Fruit fly (Drosophila melanogaster) whole organism, embryonic: ENCODE results near the gene enc.
A peak's percentile ranks its signal among the peaks of the same experiment; 100 is the strongest.

ENCODE experiments used
- ATbp ChIP-seq: fragments of 200-800 bp; sonication (Bioruptor generic); optimal IDR thresholded peaks from 2 replicates; lab custom pipeline; 2017; ENCODE audit warnings: missing biosample characterization, mild to moderate bottlenecking, missing genetic modification characterization, missing genetic modification reagents
- Blimp-1 ChIP-seq: fragments of 200-800 bp; sonication (Bioruptor generic); optimal IDR thresholded peaks from 3 replicates; lab custom pipeline; 2018; ENCODE audit warnings: missing biosample characterization, missing genetic modification characterization, mild to moderate bottlenecking, moderate library complexity, missing genetic modification reagents
- CG1024 ChIP-seq: fragments of 200-800 bp; sonication (Bioruptor generic); IDR thresholded peaks from 2 replicates; pipeline ENCODE4 v1.3.6; 2022; ENCODE audit warnings: missing biosample characterization, missing genetic modification characterization
- CG13123 ChIP-seq: fragments of 200-800 bp; sonication (Bioruptor generic); optimal IDR thresholded peaks from 2 replicates; lab custom pipeline; 2016; ENCODE audit warnings: missing biosample characterization, missing genetic modification characterization
- CG13424 ChIP-seq: fragments of 200-800 bp; sonication (Bioruptor generic); optimal IDR thresholded peaks from 2 replicates; lab custom pipeline; 2019; ENCODE audit warnings: missing biosample characterization, mild to moderate bottlenecking, missing genetic modification characterization, moderate library complexity
- CG13624 ChIP-seq: fragments of 200-800 bp; sonication (Bioruptor generic); optimal IDR thresholded peaks from 2 replicates; lab custom pipeline; 2016; ENCODE audit warnings: missing biosample characterization, missing genetic modification characterization
- CG15514 ChIP-seq: fragments of 200-800 bp; sonication (Bioruptor generic); optimal IDR thresholded peaks from 3 replicates; lab custom pipeline; 2017; ENCODE audit warnings: missing biosample characterization, missing genetic modification characterization, mild to moderate bottlenecking, moderate library complexity, missing genetic modification reagents
- CG17359 ChIP-seq: fragments of 200-800 bp; sonication (Bioruptor generic); optimal IDR thresholded peaks from 3 replicates; lab custom pipeline; 2018; ENCODE audit warnings: missing biosample characterization, mild to moderate bottlenecking, missing genetic modification characterization, moderate library complexity
- CG17361 ChIP-seq: fragments of 200-800 bp; sonication (Bioruptor generic); IDR thresholded peaks from 3 replicates; pipeline ENCODE4 v1.3.6; 2022; ENCODE audit warnings: missing biosample characterization, missing genetic modification characterization
- CG17385 ChIP-seq: fragments of 200-800 bp; sonication (Bioruptor generic); optimal IDR thresholded peaks from 3 replicates; lab custom pipeline; 2018; ENCODE audit warnings: missing biosample characterization, mild to moderate bottlenecking, missing genetic modification characterization
- CG17612 ChIP-seq: fragments of 200-800 bp; sonication (Bioruptor generic); IDR thresholded peaks from 2 replicates; pipeline ENCODE4 v1.3.6; 2022; ENCODE audit warnings: missing biosample characterization, missing genetic modification characterization
- CG2116 ChIP-seq: fragments of 200-800 bp; sonication (Bioruptor generic); optimal IDR thresholded peaks from 3 replicates; lab custom pipeline; 2018; ENCODE audit warnings: missing biosample characterization, mild to moderate bottlenecking, missing genetic modification characterization
- CG2199 ChIP-seq: fragments of 200-800 bp; sonication (Bioruptor generic); IDR thresholded peaks from 3 replicates; pipeline ENCODE4 v1.3.6; 2022; ENCODE audit warnings: missing biosample characterization, missing genetic modification characterization
- CG2678 ChIP-seq: fragments of 200-800 bp; sonication (Bioruptor generic); optimal IDR thresholded peaks from 3 replicates; lab custom pipeline; 2019; ENCODE audit warnings: missing biosample characterization, mild to moderate bottlenecking, missing genetic modification characterization, moderate library complexity
- CG2875 ChIP-seq: fragments of 200-800 bp; sonication (Bioruptor generic); optimal IDR thresholded peaks from 2 replicates; lab custom pipeline; 2017; ENCODE audit warnings: missing biosample characterization, mild to moderate bottlenecking, missing genetic modification characterization, missing genetic modification reagents
- CG3163 ChIP-seq: fragments of 200-800 bp; sonication (Bioruptor generic); optimal IDR thresholded peaks from 3 replicates; lab custom pipeline; 2016; ENCODE audit warnings: missing biosample characterization, missing genetic modification characterization
- CG4360 ChIP-seq: fragments of 200-800 bp; sonication (Bioruptor generic); IDR thresholded peaks from 2 replicates; pipeline ENCODE4 v1.3.6; 2022; ENCODE audit warnings: missing biosample characterization, missing genetic modification characterization
- CG4424 ChIP-seq: fragments of 200-800 bp; sonication (Bioruptor generic); optimal IDR thresholded peaks from 3 replicates; lab custom pipeline; 2016; ENCODE audit warnings: missing biosample characterization, missing genetic modification characterization
- CG5245 ChIP-seq: fragments of 200-800 bp; sonication (Bioruptor generic); optimal IDR thresholded peaks from 3 replicates; lab custom pipeline; 2016; ENCODE audit warnings: missing biosample characterization, missing genetic modification characterization
- CG6791 ChIP-seq: fragments of 200-800 bp; sonication (Bioruptor generic); IDR thresholded peaks from 3 replicates; pipeline ENCODE4 v1.3.6; 2022; ENCODE audit warnings: missing biosample characterization, missing genetic modification characterization; ENCODE audit not compliant: partially characterized antibody
- CG7987 ChIP-seq: fragments of 200-800 bp; sonication (Bioruptor generic); optimal IDR thresholded peaks from 2 replicates; lab custom pipeline; 2018; ENCODE audit warnings: missing biosample characterization, mild to moderate bottlenecking, missing genetic modification characterization, moderate library complexity
- CG8281 ChIP-seq: fragments of 200-800 bp; sonication (Bioruptor generic); optimal IDR thresholded peaks from 2 replicates; lab custom pipeline; 2018; ENCODE audit warnings: missing biosample characterization, mild to moderate bottlenecking, missing genetic modification characterization, moderate library complexity
- CoRest ChIP-seq: fragments of 200-800 bp; sonication (Bioruptor generic); optimal IDR thresholded peaks from 3 replicates; lab custom pipeline; 2018; ENCODE audit warnings: missing biosample characterization, mild to moderate bottlenecking, missing genetic modification characterization, moderate library complexity
- D19B ChIP-seq: fragments of 200-800 bp; sonication (Bioruptor generic); optimal IDR thresholded peaks from 2 replicates; lab custom pipeline; 2017; ENCODE audit warnings: missing biosample characterization, mild to moderate bottlenecking, missing genetic modification characterization
- Dip2 ChIP-seq: fragments of 200-800 bp; sonication (Bioruptor generic); IDR thresholded peaks from 2 replicates; pipeline ENCODE4 v1.3.6; 2022; ENCODE audit warnings: missing biosample characterization, missing genetic modification characterization
- Dip3 ChIP-seq: fragments of 200-800 bp; sonication (Bioruptor generic); optimal IDR thresholded peaks from 3 replicates; lab custom pipeline; 2016; ENCODE audit warnings: missing biosample characterization, missing genetic modification characterization
- Doc2 ChIP-seq: fragments of 200-800 bp; sonication (Bioruptor generic); IDR thresholded peaks from 2 replicates; pipeline ENCODE4 v1.3.6; 2022; ENCODE audit warnings: missing biosample characterization, missing genetic modification characterization
- Ets65A ChIP-seq: fragments of 200-800 bp; sonication (Bioruptor generic); peaks from one replicate; lab custom pipeline; 2016; ENCODE audit warnings: missing biosample characterization, missing genetic modification characterization
- HLH4C ChIP-seq: fragments of 200-800 bp; sonication (Bioruptor generic); IDR thresholded peaks from 3 replicates; pipeline ENCODE4 v1.3.6; 2022; ENCODE audit warnings: missing biosample characterization, missing genetic modification characterization; ENCODE audit not compliant: partially characterized antibody
- Hsf ChIP-seq: fragments of 200-800 bp; sonication (Bioruptor generic); optimal IDR thresholded peaks from 3 replicates; lab custom pipeline; 2016; ENCODE audit warnings: missing biosample characterization, missing genetic modification characterization
- Max ChIP-seq: fragments of 200-800 bp; sonication (Bioruptor generic); optimal IDR thresholded peaks from 2 replicates; lab custom pipeline; 2016; ENCODE audit warnings: missing biosample characterization, mild to moderate bottlenecking, missing genetic modification characterization
- NC2α ChIP-seq: fragments of 200-800 bp; sonication (Bioruptor generic); optimal IDR thresholded peaks from 2 replicates; lab custom pipeline; 2016; ENCODE audit warnings: missing biosample characterization, missing genetic modification characterization
- NFAT ChIP-seq: fragments of 200-800 bp; sonication (Bioruptor generic); IDR thresholded peaks from 2 replicates; pipeline ENCODE4 v1.3.6; 2022; ENCODE audit warnings: missing biosample characterization, missing genetic modification characterization
- Nf-YC ChIP-seq: fragments of 200-800 bp; optimal IDR thresholded peaks from 3 replicates; lab custom pipeline; 2019; ENCODE audit warnings: missing biosample characterization, mild to moderate bottlenecking, missing genetic modification characterization, moderate library complexity
- Ravus ChIP-seq: fragments of 200-800 bp; sonication (Bioruptor generic); IDR thresholded peaks from 2 replicates; pipeline ENCODE4 v1.3.6; 2022; ENCODE audit warnings: missing biosample characterization, missing genetic modification characterization
- Six4 ChIP-seq: fragments of 200-800 bp; sonication (Bioruptor generic); optimal IDR thresholded peaks from 2 replicates; lab custom pipeline; 2016; ENCODE audit warnings: missing biosample characterization, missing genetic modification characterization
- Sox102F ChIP-seq: fragments of 200-800 bp; sonication (Bioruptor generic); optimal IDR thresholded peaks from 2 replicates; lab custom pipeline; 2018; ENCODE audit warnings: missing biosample characterization, mild to moderate bottlenecking, missing genetic modification characterization, moderate library complexity
- Ssrp ChIP-seq: fragments of 200-800 bp; sonication (Bioruptor generic); optimal IDR thresholded peaks from 2 replicates; lab custom pipeline; 2018; ENCODE audit warnings: missing biosample characterization, mild to moderate bottlenecking, missing genetic modification characterization, moderate library complexity
- Xbp1 ChIP-seq: fragments of 200-800 bp; sonication (Bioruptor generic); optimal IDR thresholded peaks from 3 replicates; lab custom pipeline; 2016; ENCODE audit warnings: missing biosample characterization, mild to moderate bottlenecking, missing genetic modification characterization
- chif ChIP-seq, 2 experiments: fragments of 200-800 bp; sonication (Bioruptor generic); optimal IDR thresholded peaks; 3 replicates each; lab custom pipeline; 2016; ENCODE audit warnings: missing biosample characterization in 2 of 2, missing genetic modification characterization in 2 of 2
- da ChIP-seq: fragments of 200-800 bp; sonication (Bioruptor generic); optimal IDR thresholded peaks from 2 replicates; lab custom pipeline; 2016; ENCODE audit warnings: missing biosample characterization, missing genetic modification characterization
- danr ChIP-seq: fragments of 200-800 bp; sonication (Bioruptor generic); IDR thresholded peaks from 2 replicates; pipeline ENCODE4 v1.3.6; 2022; ENCODE audit warnings: missing biosample characterization, missing genetic modification characterization
- esg ChIP-seq: fragments of 200-800 bp; sonication (Bioruptor generic); conservative IDR thresholded peaks from 2 replicates; pipeline ENCODE4 v1.3.6; 2022; ENCODE audit warnings: missing biosample characterization, missing genetic modification characterization
- gce ChIP-seq: fragments of 200-800 bp; sonication (Bioruptor generic); IDR thresholded peaks from 3 replicates; pipeline ENCODE4 v1.3.6; 2022; ENCODE audit warnings: missing biosample characterization, missing genetic modification characterization
- grau ChIP-seq: fragments of 200-800 bp; optimal IDR thresholded peaks from 3 replicates; lab custom pipeline; 2019; ENCODE audit warnings: missing biosample characterization, mild to moderate bottlenecking, missing genetic modification characterization, moderate library complexity
- kah ChIP-seq: fragments of 200-800 bp; sonication (Bioruptor generic); optimal IDR thresholded peaks from 2 replicates; lab custom pipeline; 2018; ENCODE audit warnings: missing biosample characterization, mild to moderate bottlenecking, missing genetic modification characterization
- shn ChIP-seq: fragments of 200-800 bp; sonication (Bioruptor generic); optimal IDR thresholded peaks from 3 replicates; lab custom pipeline; 2016; ENCODE audit warnings: missing biosample characterization, missing genetic modification characterization
- slbo ChIP-seq: fragments of 200-800 bp; sonication (Bioruptor generic); IDR thresholded peaks from 2 replicates; pipeline ENCODE4 v1.3.6; 2022; ENCODE audit warnings: missing biosample characterization, missing genetic modification characterization
- wdn ChIP-seq: fragments of 200-800 bp; sonication (Bioruptor generic); IDR thresholded peaks from 2 replicates; pipeline ENCODE4 v1.3.6; 2022; ENCODE audit warnings: missing biosample characterization, missing genetic modification characterization
- zfh2 ChIP-seq: fragments of 200-800 bp; sonication (Bioruptor generic); optimal IDR thresholded peaks from 2 replicates; lab custom pipeline; 2016; ENCODE audit warnings: missing biosample characterization, missing genetic modification characterization

The enc gene

DNA sequence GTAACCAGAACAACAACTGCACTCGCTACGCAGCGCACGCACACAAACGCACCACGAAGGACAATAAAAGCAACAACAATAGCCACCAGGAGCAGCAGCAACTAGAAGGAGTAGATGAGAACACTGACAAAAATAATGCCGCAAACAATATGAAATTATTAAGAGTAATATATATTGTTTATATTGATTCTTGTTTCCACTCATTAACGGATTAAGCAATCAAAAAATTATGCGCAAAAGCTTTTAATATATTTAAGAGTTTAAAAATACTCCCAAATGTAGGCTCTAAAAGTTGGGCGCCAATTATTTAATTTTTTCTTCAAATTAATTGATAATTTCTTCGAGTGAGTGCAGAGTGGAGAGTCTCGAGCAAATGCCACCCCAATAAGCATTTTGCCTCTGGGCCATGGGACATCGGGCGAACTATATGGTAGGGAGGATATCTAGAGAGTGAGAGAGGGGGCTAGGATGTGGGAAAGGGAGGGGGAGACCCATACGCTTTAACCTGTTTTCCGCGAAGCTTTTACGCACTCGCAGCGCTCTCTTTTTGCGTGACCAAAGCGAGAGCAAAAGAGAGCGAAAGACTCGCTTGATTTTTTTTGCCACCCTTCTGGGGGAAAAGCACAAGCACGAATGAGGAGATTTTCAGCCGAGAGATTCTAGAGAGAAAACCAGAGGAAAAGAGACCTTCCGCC, 6.5 kb downstream of the enc start, which contains the start of gene Rdh (continued):
- TF ChIP-seq CG7987 (GFP tag; lab: Kevin White, UChicago) (peak; percentile 15), D19B (GFP tag; lab: Kevin White, UChicago) (peak; percentile 45), CG8281 (tag; lab: Kevin White, UChicago) (peak; percentile 41), Ravus (peak; percentile 23), CG13624 (no peak), shn (no peak), Sox102F (GFP tag; lab: Kevin White, UChicago) (peak; percentile 77), Blimp-1 (GFP tag; lab: Kevin White, UChicago) (peak; percentile 79), CG17361 (GFP tag; lab: Robert Waterston, UW) (peak; percentile 93), CG2875 (GFP tag; lab: Kevin White, UChicago) (peak; percentile 58), Xbp1 (peak; percentile 80), CG17359 (tag; lab: Kevin White, UChicago) (peak; percentile 79), da (GFP tag; lab: Kevin White, UChicago) (no peak), slbo (GFP tag; lab: Robert Waterston, UW) (peak; percentile 71), Dip3 (GFP tag; lab: Kevin White, UChicago) (peak; percentile 32), Max (GFP tag; lab: Kevin White, UChicago) (peak; percentile 77), Nf-YC (tag; lab: Kevin White, UChicago) (peak; percentile 74), CG17385 (GFP tag; lab: Kevin White, UChicago) (peak; percentile 81), CG4360 (GFP tag; lab: Robert Waterston, UW) (peak; percentile 62; the same call in 1 of the 2 replicates), CoRest (tag; lab: Kevin White, UChicago) (peak; percentile 86), CG17612 (GFP tag; lab: Robert Waterston, UW) (no peak), NC2α (no peak), danr (GFP tag; lab: Robert Waterston, UW) (peak; percentile 54; the same call in 1 of the 2 replicates), Dip2 (no peak), CG13123 (GFP tag; lab: Kevin White, UChicago) (peak; percentile 15), CG2116 (GFP tag; lab: Kevin White, UChicago) (peak; percentile 50), CG13424 (tag; lab: Kevin White, UChicago) (peak; percentile 86), kah (GFP tag; lab: Kevin White, UChicago) (peak; percentile 30), NFAT (GFP tag; lab: Robert Waterston, UW) (0 out of 2 replicates have a peak, but pooled peaks have one; percentile 31), CG15514 (peak; percentile 78), esg (GFP tag; lab: Robert Waterston, UW) (peak; percentile 49; the same call in 1 of the 2 replicates), Ets65A (GFP tag; lab: Kevin White, UChicago) (peak; percentile 9), HLH4C (GFP tag; lab: Robert Waterston, UW) (no peak), CG4424 (GFP tag; lab: Kevin White, UChicago) (peak; percentile 69), zfh2 (GFP tag; lab: Kevin White, UChicago) (no peak), CG3163 (GFP tag; lab: Kevin White, UChicago) (peak; percentile 10), Doc2 (GFP tag; lab: Robert Waterston, UW) (peak; percentile 47; the same call in 1 of the 2 replicates), CG1024 (GFP tag; lab: Robert Waterston, UW) (no peak), ATbp (GFP tag; lab: Kevin White, UChicago) (peak; percentile 82), CG2199 (no peak), chif (GFP tag; optimal IDR thresholded peaks at IDR 0.05; lab: Kevin White, UChicago) (peak; percentile 12 to 55), Six4 (GFP tag; lab: Kevin White, UChicago) (peak; percentile 68), wdn (GFP tag; lab: Robert Waterston, UW) (0 out of 2 replicates have a peak, but pooled peaks have one; percentile 34), gce (GFP tag; lab: Robert Waterston, UW) (no peak), Ssrp (peak; percentile 78), CG6791 (GFP tag; lab: Robert Waterston, UW) (no peak), CG2678 (tag; lab: Kevin White, UChicago) (peak; percentile 93), CG5245 (GFP tag; lab: Kevin White, UChicago) (peak; percentile 9), grau (tag; lab: Kevin White, UChicago) (peak; percentile 87), Hsf (GFP tag; lab: Kevin White, UChicago) (peak; percentile 69)
